Fruit fly (Drosophila melanogaster) whole organism, wandering third instar larva: Measurements from ENCODE around the gene cact.

Source experiments
- Abd-B ChIP-seq: fragments of >200 bp; optimal IDR thresholded peaks from 2 replicates; lab custom pipeline; 2017; ENCODE audit warnings: missing biosample characterization, missing genetic modification characterization
- GATAd ChIP-seq: sonication (Bioruptor generic); optimal IDR thresholded peaks from 2 replicates; lab custom pipeline; 2016; ENCODE audit warnings: missing biosample characterization, missing genetic modification characterization
- HLH106 ChIP-seq: fragments of 200-800 bp; optimal IDR thresholded peaks from 3 replicates; lab custom pipeline; 2019; ENCODE audit warnings: missing biosample characterization, mild to moderate bottlenecking, missing genetic modification characterization, moderate library complexity
- Hnf4 ChIP-seq: fragments of 200-800 bp; sonication (Bioruptor generic); optimal IDR thresholded peaks from 2 replicates; lab custom pipeline; 2016; ENCODE audit warnings: missing biosample characterization, mild to moderate bottlenecking, missing genetic modification characterization
- Sp1 ChIP-seq: fragments of 200-800 bp; sonication (Bioruptor generic); optimal IDR thresholded peaks from 3 replicates; lab custom pipeline; 2019; ENCODE audit warnings: missing biosample characterization, mild to moderate bottlenecking, missing genetic modification characterization, moderate library complexity
- br ChIP-seq: fragments of 200-800 bp; sonication (Bioruptor generic); optimal IDR thresholded peaks from 2 replicates; lab custom pipeline; 2016; ENCODE audit warnings: missing biosample characterization, missing genetic modification characterization
- dsf ChIP-seq: sonication (Bioruptor generic); optimal IDR thresholded peaks from 2 replicates; lab custom pipeline; 2016; ENCODE audit warnings: missing biosample characterization, missing genetic modification characterization, borderline replicate concordance
- fru ChIP-seq: fragments of 200-800 bp; sonication (Bioruptor generic); optimal IDR thresholded peaks from 3 replicates; lab custom pipeline; 2016; ENCODE audit warnings: missing biosample characterization, mild to moderate bottlenecking, missing genetic modification characterization
- h ChIP-seq: fragments of 200-800 bp; sonication (Bioruptor generic); optimal IDR thresholded peaks from 3 replicates; lab custom pipeline; 2016; ENCODE audit warnings: missing biosample characterization, mild to moderate bottlenecking, missing genetic modification characterization
- jim ChIP-seq: fragments of 175-275, 200-325 bp; sonication (Bioruptor generic); optimal IDR thresholded peaks from 2 replicates; lab custom pipeline; 2016; ENCODE audit warnings: missing biosample characterization, mild to moderate bottlenecking, missing genetic modification characterization
- pan ChIP-seq: fragments of >200 bp; optimal IDR thresholded peaks from 2 replicates; lab custom pipeline; 2017
- psq ChIP-seq: fragments of 200-800 bp; sonication (Bioruptor generic); optimal IDR thresholded peaks from 3 replicates; lab custom pipeline; 2017; ENCODE audit warnings: missing biosample characterization, mild to moderate bottlenecking, missing genetic modification characterization, moderate library complexity
- tai ChIP-seq: sonication (Bioruptor generic); optimal IDR thresholded peaks from 2 replicates; lab custom pipeline; 2016; ENCODE audit warnings: missing biosample characterization, missing genetic modification characterization
- usp ChIP-seq: fragments of >200 bp; optimal IDR thresholded peaks from 2 replicates; lab custom pipeline; 2017; ENCODE audit warnings: missing biosample characterization, missing genetic modification characterization

DNA sequence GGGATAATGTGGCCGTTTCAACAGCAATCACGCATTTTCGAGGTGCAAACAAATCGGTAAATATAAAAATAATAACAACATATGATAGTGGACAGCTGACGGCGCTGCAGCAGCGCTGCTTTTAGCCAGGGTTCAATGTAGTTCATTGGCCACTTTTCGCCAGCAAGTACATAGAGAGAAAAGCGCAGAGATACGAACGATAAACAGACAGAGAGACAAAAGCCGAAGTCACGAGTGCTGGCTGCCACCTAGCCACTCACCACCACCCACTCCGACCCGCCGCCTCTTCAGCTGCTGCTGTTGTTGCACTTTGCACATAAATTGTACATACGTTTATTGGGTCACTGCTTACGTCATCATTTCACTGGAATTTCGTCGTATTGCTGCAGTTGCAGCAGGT, 43.2 kb downstream of the cact start:
- TF ChIP-seq Sp1 (GFP tag; lab: Kevin White, UChicago) (no peak), tai (GFP tag; lab: Kevin White, UChicago) (no peak), Hnf4 (GFP tag; lab: Kevin White, UChicago) (no peak), psq (no peak), fru (GFP tag; lab: Kevin White, UChicago) (no peak), jim (no peak), br (no peak), h (GFP tag; lab: Kevin White, UChicago) (no peak), usp (GFP tag; lab: Kevin White, UChicago) (no peak), GATAd (GFP tag; lab: Kevin White, UChicago) (no peak), HLH106 (no peak), dsf (no peak), pan (lab: Kevin White, UChicago) (no peak), Abd-B (GFP tag; lab: Kevin White, UChicago) (no peak)
